Worm (Caenorhabditis elegans) whole organism, L1 larva: Measurements from ENCODE around the gene fbxa-158.

Experiments
- F16B12.6 ChIP-seq: fragments of 150-350 bp; optimal IDR thresholded peaks from 2 replicates; lab custom pipeline; 2014; ENCODE audit warnings: missing biosample characterization, missing genetic modification characterization
- Y116A8C.19 ChIP-seq: sonication (generic microtip); optimal IDR thresholded peaks from 2 replicates; lab custom pipeline; 2016; ENCODE audit warnings: missing compliant biosample characterization, missing genetic modification characterization, borderline replicate concordance
- alr-1 ChIP-seq: fragments of 200-800 bp; sonication (Bioruptor generic); optimal IDR thresholded peaks from 2 replicates; lab custom pipeline; 2018; ENCODE audit warnings: borderline replicate concordance, mild to moderate bottlenecking, missing genetic modification characterization, missing compliant biosample characterization
- ama-1 ChIP-seq: fragments of 150-350 bp; optimal IDR thresholded peaks from 2 replicates; lab custom pipeline; 2014
- blmp-1 ChIP-seq: fragments of 150-350 bp; optimal IDR thresholded peaks from 2 replicates; lab custom pipeline; 2014; ENCODE audit warnings: missing biosample characterization, missing genetic modification characterization
- ceh-63 ChIP-seq: fragments of 200-800 bp; sonication (Bioruptor generic); optimal IDR thresholded peaks from 2 replicates; lab custom pipeline; 2018; ENCODE audit warnings: mild to moderate bottlenecking, missing genetic modification characterization, missing compliant biosample characterization
- ceh-8 ChIP-seq: fragments of 200-800 bp; sonication (Bioruptor generic); optimal IDR thresholded peaks from 2 replicates; lab custom pipeline; 2018; ENCODE audit warnings: mild to moderate bottlenecking, missing genetic modification characterization, moderate library complexity, missing compliant biosample characterization
- ceh-82 ChIP-seq, 3 experiments: fragments of 150-350 bp in 1 of 3; sonication (generic microtip) in 2 of 3; optimal IDR thresholded peaks; 2 replicates each; lab custom pipeline; 2014 to 2017; ENCODE audit warnings: missing biosample characterization in 3 of 3, missing genetic modification characterization in 3 of 3
- ceh-88 ChIP-seq: fragments of 200-800 bp; sonication (Bioruptor generic); IDR thresholded peaks from 2 replicates; pipeline ENCODE4 v1.3.6; 2022; ENCODE audit warnings: missing genetic modification characterization, missing compliant biosample characterization
- ceh-90 ChIP-seq: sonication (generic microtip); optimal IDR thresholded peaks from 2 replicates; lab custom pipeline; 2016; ENCODE audit warnings: missing genetic modification characterization, missing compliant biosample characterization
- ces-1 ChIP-seq: fragments of 150-350 bp; optimal IDR thresholded peaks from 2 replicates; lab custom pipeline; 2014; ENCODE audit warnings: missing biosample characterization, missing genetic modification reagents, missing genetic modification characterization
- dsc-1 ChIP-seq: sonication (generic microtip); optimal IDR thresholded peaks from 2 replicates; lab custom pipeline; 2016; ENCODE audit warnings: mild to moderate bottlenecking, missing genetic modification characterization, missing compliant biosample characterization
- efl-3 ChIP-seq: fragments of 200-800 bp; sonication (Bioruptor generic); optimal IDR thresholded peaks from 2 replicates; lab custom pipeline; 2018; ENCODE audit warnings: mild to moderate bottlenecking, missing genetic modification characterization, missing compliant biosample characterization
- egl-13 ChIP-seq: sonication (generic microtip); optimal IDR thresholded peaks from 2 replicates; lab custom pipeline; 2016; ENCODE audit warnings: missing genotype, missing genetic modification reagents, missing genetic modification characterization, missing compliant biosample characterization
- egl-27 ChIP-seq, 2 experiments: fragments of 150-350 bp in 1 of 2; sonication (generic microtip); optimal IDR thresholded peaks; 3 replicates each; lab custom pipeline; 2017 to 2018; ENCODE audit warnings: missing biosample characterization in 2 of 2, missing genetic modification characterization in 2 of 2, missing genetic modification reagents in 2 of 2
- ets-5 ChIP-seq: fragments of 200-800 bp; sonication (Bioruptor generic); IDR thresholded peaks from 2 replicates; pipeline ENCODE4 v1.3.6; 2022; ENCODE audit warnings: missing genetic modification characterization, missing compliant biosample characterization
- fkh-10 ChIP-seq: sonication (generic microtip); optimal IDR thresholded peaks from 2 replicates; lab custom pipeline; 2017; ENCODE audit warnings: missing biosample characterization, missing genetic modification reagents, missing genetic modification characterization
- fkh-4 ChIP-seq: sonication (generic microtip); optimal IDR thresholded peaks from 2 replicates; lab custom pipeline; 2016; ENCODE audit warnings: missing compliant biosample characterization, missing genetic modification characterization, borderline replicate concordance
- fkh-8 ChIP-seq: sonication (generic microtip); optimal IDR thresholded peaks from 2 replicates; lab custom pipeline; 2016; ENCODE audit warnings: mild to moderate bottlenecking, missing genetic modification characterization, missing compliant biosample characterization
- fos-1 ChIP-seq: fragments of 150-350 bp; optimal IDR thresholded peaks from 2 replicates; lab custom pipeline; 2014; ENCODE audit warnings: missing biosample characterization, missing genetic modification characterization
- grh-1 ChIP-seq: fragments of 200-800 bp; sonication (Bioruptor generic); IDR thresholded peaks from 2 replicates; pipeline ENCODE4 v1.3.6; 2022; ENCODE audit warnings: missing genetic modification reagents, missing genetic modification characterization, missing compliant biosample characterization
- hlh-4 ChIP-seq: sonication (generic microtip); optimal IDR thresholded peaks from 2 replicates; lab custom pipeline; 2016; ENCODE audit warnings: mild to moderate bottlenecking, missing genetic modification characterization, missing compliant biosample characterization
- isw-1 ChIP-seq: fragments of 200-800 bp; sonication (Bioruptor generic); IDR thresholded peaks from 2 replicates; pipeline ENCODE4 v1.3.6; 2022; ENCODE audit warnings: missing genetic modification characterization, missing compliant biosample characterization
- lin-13 ChIP-seq: fragments of 150-350 bp; optimal IDR thresholded peaks from 2 replicates; lab custom pipeline; 2014; ENCODE audit warnings: missing biosample characterization, missing genetic modification reagents, missing genetic modification characterization
- lin-14 ChIP-seq: fragments of 200-800 bp; sonication (Bioruptor generic); optimal IDR thresholded peaks from 2 replicates; lab custom pipeline; 2018; ENCODE audit warnings: mild to moderate bottlenecking, missing genetic modification characterization, moderate library complexity, missing compliant biosample characterization
- lsy-2 ChIP-seq, 2 experiments: fragments of 150-350 bp; optimal IDR thresholded peaks; 2 replicates each; lab custom pipeline; 2014; ENCODE audit warnings: missing biosample characterization in 2 of 2, missing genetic modification characterization in 2 of 2
- mab-9 ChIP-seq: fragments of 200-800 bp; sonication (Bioruptor generic); IDR thresholded peaks from 2 replicates; pipeline ENCODE4 v1.3.6; 2022; ENCODE audit warnings: missing genetic modification reagents, missing genetic modification characterization, missing compliant biosample characterization
- mef-2 ChIP-seq: fragments of 150-350 bp; optimal IDR thresholded peaks from 2 replicates; lab custom pipeline; 2014; ENCODE audit warnings: missing biosample characterization, missing genetic modification characterization
- nhr-19 ChIP-seq: fragments of 200-800 bp; sonication (Bioruptor generic); conservative IDR thresholded peaks from 2 replicates; pipeline ENCODE4 v1.3.6; 2022; ENCODE audit warnings: missing genetic modification characterization, missing compliant biosample characterization
- nhr-237 ChIP-seq: fragments of 150-350 bp; optimal IDR thresholded peaks from 2 replicates; lab custom pipeline; 2014; ENCODE audit warnings: missing biosample characterization, missing genetic modification characterization
- nhr-77 ChIP-seq: fragments of 150-350 bp; optimal IDR thresholded peaks from 2 replicates; lab custom pipeline; 2014; ENCODE audit warnings: missing biosample characterization, missing genetic modification characterization
- nhr-85 ChIP-seq: sonication (generic microtip); peaks from one replicate; lab custom pipeline; 2016; ENCODE audit warnings: missing genetic modification characterization, inconsistent platforms, missing compliant biosample characterization
- pag-3 ChIP-seq: sonication (generic microtip); optimal IDR thresholded peaks from 2 replicates; lab custom pipeline; 2017; ENCODE audit warnings: missing genetic modification characterization, mild to moderate bottlenecking, missing compliant biosample characterization, antibody characterized with exemption, borderline replicate concordance; ENCODE audit not compliant: insufficient read depth
- pax-3 ChIP-seq: fragments of 200-800 bp; sonication (Bioruptor generic); optimal IDR thresholded peaks from 2 replicates; lab custom pipeline; 2018; ENCODE audit warnings: mild to moderate bottlenecking, missing genetic modification characterization, moderate library complexity, missing compliant biosample characterization
- pqm-1 ChIP-seq: sonication (generic microtip); optimal IDR thresholded peaks from 3 replicates; lab custom pipeline; 2017; ENCODE audit warnings: missing biosample characterization, missing genetic modification characterization
- skn-1 ChIP-seq: fragments of 150-350 bp; optimal IDR thresholded peaks from 2 replicates; lab custom pipeline; 2014; ENCODE audit warnings: missing biosample characterization, missing genetic modification characterization
- sptf-1 ChIP-seq: fragments of 150-350 bp; optimal IDR thresholded peaks from 2 replicates; lab custom pipeline; 2014; ENCODE audit warnings: missing biosample characterization, missing genetic modification characterization
- sup-37 ChIP-seq: fragments of 200-800 bp; sonication (Bioruptor generic); optimal IDR thresholded peaks from 2 replicates; lab custom pipeline; 2018; ENCODE audit warnings: mild to moderate bottlenecking, missing genetic modification characterization, missing compliant biosample characterization
- swsn-7 ChIP-seq: sonication (generic microtip); optimal IDR thresholded peaks from 2 replicates; lab custom pipeline; 2016; ENCODE audit warnings: missing genetic modification characterization, missing compliant biosample characterization
- tbx-2 ChIP-seq: sonication (generic microtip); optimal IDR thresholded peaks from 2 replicates; lab custom pipeline; 2016; ENCODE audit warnings: missing genetic modification characterization, missing compliant biosample characterization
- tlp-1 ChIP-seq: fragments of 150-350 bp; optimal IDR thresholded peaks from 2 replicates; lab custom pipeline; 2014; ENCODE audit warnings: missing biosample characterization, missing genetic modification characterization
- unc-130 ChIP-seq: fragments of 150-350 bp; optimal IDR thresholded peaks from 2 replicates; lab custom pipeline; 2017; ENCODE audit warnings: missing biosample characterization, missing genetic modification characterization, inconsistent platforms
- unc-30 ChIP-seq: sonication (generic microtip); optimal IDR thresholded peaks from 2 replicates; lab custom pipeline; 2017; ENCODE audit warnings: missing biosample characterization, missing genetic modification characterization
- vab-15 ChIP-seq: sonication (generic microtip); optimal IDR thresholded peaks from 2 replicates; lab custom pipeline; 2017; ENCODE audit warnings: missing genotype, mild to moderate bottlenecking, missing genetic modification characterization, missing compliant biosample characterization
- xbp-1 ChIP-seq: sonication (generic microtip); optimal IDR thresholded peaks from 2 replicates; lab custom pipeline; 2016; ENCODE audit warnings: missing genetic modification characterization, missing compliant biosample characterization
- zip-4 ChIP-seq: fragments of 200-800 bp; sonication (Bioruptor generic); optimal IDR thresholded peaks from 2 replicates; lab custom pipeline; 2018; ENCODE audit warnings: mild to moderate bottlenecking, missing genetic modification characterization, moderate library complexity, missing compliant biosample characterization
- ztf-11 ChIP-seq, 2 experiments: sonication (generic microtip); optimal IDR thresholded peaks; 2 replicates each; lab custom pipeline; 2016 to 2017; ENCODE audit warnings: missing genetic modification characterization in 2 of 2, missing biosample characterization in 1 of 2, missing compliant biosample characterization in 1 of 2

fbxa-158 gene

ce11 chrII:1605010-1605409, 16.1 kb downstream of the fbxa-158 start:
- TF ChIP-seq ztf-11 (tag; optimal IDR thresholded peaks at IDR 0.05; lab: Kevin White, UChicago) (no peak), ceh-88 (GFP tag; lab: Robert Waterston, UW) (no peak), Y116A8C.19 (tag; lab: Kevin White, UChicago) (no peak), efl-3 (GFP tag; lab: Kevin White, UChicago) (no peak), ces-1 (no peak), mab-9 (GFP tag; lab: Robert Waterston, UW) (no peak), alr-1 (tag; lab: Kevin White, UChicago) (no peak), lin-13 (GFP tag; lab: Kevin White, UChicago) (no peak), skn-1 (no peak), nhr-19 (GFP tag; lab: Robert Waterston, UW) (no peak), nhr-237 (tag; lab: Kevin White, UChicago) (no peak), grh-1 (no peak), ceh-82 (tag; optimal IDR thresholded peaks at IDR 0.05; lab: Kevin White, UChicago) (no peak), fkh-4 (no peak), egl-27 (tag; optimal IDR thresholded peaks at IDR 0.05; lab: Kevin White, UChicago) (no peak)

ce11 chrII:1603049-1603448, 18.0 kb downstream of the fbxa-158 start:
- no peak for TF ChIP-seq skn-1
- TF ChIP-seq egl-13 (tag; lab: Kevin White, UChicago) = no peak
- TF ChIP-seq ceh-82 (tag; optimal IDR thresholded peaks at IDR 0.05; lab: Kevin White, UChicago) = no peak
- no peak for TF ChIP-seq dsc-1
- no peak for TF ChIP-seq pag-3 (tag; lab: Kevin White, UChicago)
- no peak for TF ChIP-seq F16B12.6 (tag; lab: Kevin White, UChicago)
- no peak for TF ChIP-seq tlp-1 (tag; lab: Kevin White, UChicago)
- TF ChIP-seq Y116A8C.19 (tag; lab: Kevin White, UChicago) = no peak
- no peak for TF ChIP-seq pax-3 (tag; lab: Kevin White, UChicago)
- no peak for TF ChIP-seq fkh-10 (GFP tag; lab: Kevin White, UChicago)
- no peak for TF ChIP-seq fos-1 (tag; lab: Kevin White, UChicago)
- no peak for TF ChIP-seq swsn-7 (tag; lab: Kevin White, UChicago)
- TF ChIP-seq mef-2 (tag; lab: Kevin White, UChicago) = no peak
- no peak for TF ChIP-seq ama-1
- no peak for TF ChIP-seq egl-27 (tag; optimal IDR thresholded peaks at IDR 0.05; lab: Kevin White, UChicago)
- TF ChIP-seq tbx-2 (tag; lab: Kevin White, UChicago) = no peak
- TF ChIP-seq alr-1 (tag; lab: Kevin White, UChicago) = no peak
- TF ChIP-seq ets-5 (GFP tag; lab: Robert Waterston, UW) = no peak
- no peak for TF ChIP-seq pqm-1 (tag; lab: Kevin White, UChicago)
- no peak for TF ChIP-seq isw-1
- TF ChIP-seq, all 84 proteins: peak for 0

- TF ChIP-seq fkh-8 (tag; lab: Kevin White, UChicago) (no peak), nhr-19 (GFP tag; lab: Robert Waterston, UW) (no peak)
These were observed 19.6 kb downstream of the fbxa-158 start, which contains the start of gene bath-47 for ce11 chrII:1601507-1601906. TSS of gene bath-47 (plus strand) at chrII:1601811.

ce11 chrII:1600661-1601060, 20.4 kb downstream of the fbxa-158 start, which contains the start of gene bath-26:
TSS of gene bath-26 (minus strand) at chrII:1600761.
- TF ChIP-seq unc-130 (tag; lab: Kevin White, UChicago) (no peak), xbp-1 (no peak), efl-3 (GFP tag; lab: Kevin White, UChicago) (no peak), ceh-8 (GFP tag; lab: Kevin White, UChicago) (no peak), lsy-2 (tag; optimal IDR thresholded peaks at IDR 0.05; lab: Kevin White, UChicago) (no peak), blmp-1 (no peak), ceh-90 (tag; lab: Kevin White, UChicago) (no peak), nhr-85 (no peak), dsc-1 (no peak), pqm-1 (tag; lab: Kevin White, UChicago) (no peak), nhr-77 (no peak), unc-30 (no peak), zip-4 (GFP tag; lab: Kevin White, UChicago) (no peak), hlh-4 (tag; lab: Kevin White, UChicago) (no peak), lin-14 (GFP tag; lab: Kevin White, UChicago) (no peak), sup-37 (GFP tag; lab: Kevin White, UChicago) (no peak), ceh-63 (GFP tag; lab: Kevin White, UChicago) (no peak), sptf-1 (tag; lab: Kevin White, UChicago) (no peak), vab-15 (tag; lab: Kevin White, UChicago) (no peak), mef-2 (tag; lab: Kevin White, UChicago) (no peak)
